Fruit fly (Drosophila melanogaster): Measurements from ENCODE around the gene RtcB.

DNA sequence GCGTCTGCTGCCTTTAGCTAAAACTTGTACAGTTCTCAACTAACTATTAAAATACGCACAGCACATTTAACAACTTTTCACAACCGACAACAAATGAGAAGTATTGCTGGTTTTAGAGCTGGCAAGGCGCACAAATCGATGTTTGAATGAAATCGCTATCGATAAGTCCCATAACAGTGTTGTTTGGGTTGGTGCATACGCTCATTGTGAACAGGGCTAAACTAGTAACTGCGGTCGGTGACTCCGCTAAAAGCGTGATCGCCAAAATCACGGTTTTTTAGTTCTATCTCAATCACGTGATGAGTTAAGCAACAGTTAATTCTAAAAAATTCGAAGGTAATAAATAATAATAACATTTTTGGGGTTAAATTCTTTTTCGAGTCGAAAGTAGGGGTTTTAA lies 22.9 kb downstream of the RtcB start, which contains the start of gene Top2:
- TF ChIP-seq Hr96 (GFP tag; optimal IDR thresholded peaks at IDR 0.05) (no peak), bab1 (GFP tag; optimal IDR thresholded peaks at IDR 0.05) (peak; percentile 57)
